Fruit fly (Drosophila melanogaster): ENCODE measurements around the gene CRMP.

The CRMP gene

DNA sequence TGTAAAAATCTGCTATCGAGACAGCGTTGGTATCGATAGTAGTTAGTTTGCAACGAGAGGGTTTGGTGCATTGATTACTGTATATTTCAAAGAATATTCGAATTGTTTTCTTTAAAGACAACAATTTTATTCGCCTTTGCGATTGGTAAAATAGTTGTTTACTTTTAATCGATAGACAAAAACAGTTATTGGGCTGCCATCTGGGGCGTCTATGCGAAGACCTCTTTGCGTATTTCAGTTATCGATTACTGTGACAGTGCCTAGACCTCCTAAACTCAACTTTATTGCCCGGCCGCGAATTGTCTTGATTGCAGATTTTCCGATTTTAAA, 42.2 kb downstream of the CRMP start, which contains the start of gene Atu (continued):
- no peak for TF ChIP-seq Sry-β (GFP tag; optimal IDR thresholded peaks at IDR 0.05)
- no peak for TF ChIP-seq tgo (GFP tag; IDR thresholded peaks at IDR 0.05)
- TF ChIP-seq pum (GFP tag; optimal IDR thresholded peaks at IDR 0.05), result no peak
- TF ChIP-seq Gsc (GFP tag; IDR thresholded peaks at IDR 0.05), result no peak
- no peak for TF ChIP-seq Kr (GFP tag; optimal IDR thresholded peaks at IDR 0.05)
- peak; percentile 58 for TF ChIP-seq CG30020 (tag; optimal IDR thresholded peaks at IDR 0.05)
- TF ChIP-seq org-1 (GFP tag; optimal IDR thresholded peaks at IDR 0.05), result no peak
- TF ChIP-seq CG4282 (GFP tag; optimal IDR thresholded peaks at IDR 0.05), result no peak
- peak; percentile 70 for TF ChIP-seq CG14710 (tag; optimal IDR thresholded peaks at IDR 0.05)
- TF ChIP-seq CG12299 (tag; optimal IDR thresholded peaks at IDR 0.05), result no peak
- no peak for TF ChIP-seq prd (optimal IDR thresholded peaks at IDR 0.05)
- TF ChIP-seq prd (GFP tag; IDR thresholded peaks at IDR 0.05), result peak; percentile 36; the same call in 1 of the 3 replicates
- no peak for TF ChIP-seq CG32772 (GFP tag; IDR thresholded peaks at IDR 0.05)
- no peak for TF ChIP-seq mam (GFP tag; optimal IDR thresholded peaks at IDR 0.05)
- TF ChIP-seq CG3995 (GFP tag; optimal IDR thresholded peaks at IDR 0.05), result peak; percentile 80
- TF ChIP-seq CTCF (GFP tag; optimal IDR thresholded peaks at IDR 0.05), result no peak
- no peak for TF ChIP-seq CG6683 (GFP tag; optimal IDR thresholded peaks at IDR 0.05)
- TF ChIP-seq corto (GFP tag; optimal IDR thresholded peaks at IDR 0.05), result no peak
- peak; percentile 71 for TF ChIP-seq CG15514 (GFP tag; optimal IDR thresholded peaks at IDR 0.05)
- peak; percentile 73; the same call in 1 of the 2 replicates for TF ChIP-seq ato (GFP tag; IDR thresholded peaks at IDR 0.05; ENCODE audit: partially characterized antibody)
- no peak for TF ChIP-seq Atf6 (GFP tag; IDR thresholded peaks at IDR 0.05)
- TF ChIP-seq stc (GFP tag; IDR thresholded peaks at IDR 0.05), result no peak
- peak; percentile 32 for TF ChIP-seq CG10979 (tag; optimal IDR thresholded peaks at IDR 0.05)
- TF ChIP-seq fu2 (GFP tag; optimal IDR thresholded peaks at IDR 0.05), result no peak
- TF ChIP-seq B-H1 (GFP tag; IDR thresholded peaks at IDR 0.05), result no peak
- no peak for TF ChIP-seq h (optimal IDR thresholded peaks at IDR 0.05)
- TF ChIP-seq gsb-n (tag; optimal IDR thresholded peaks at IDR 0.05), result no peak
- TF ChIP-seq ERR (GFP tag; optimal IDR thresholded peaks at IDR 0.05), result no peak
- no peak for TF ChIP-seq CG13296 (GFP tag; optimal IDR thresholded peaks at IDR 0.05)
- TF ChIP-seq onecut (GFP tag; IDR thresholded peaks at IDR 0.05), result peak; percentile 6; the same call in 1 of the 2 replicates
- no peak for TF ChIP-seq CG9609 (GFP tag; optimal IDR thresholded peaks at IDR 0.05)
- peak; percentile 89 for TF ChIP-seq CG2129 (GFP tag; IDR thresholded peaks at IDR 0.05; ENCODE audit: partially characterized antibody)
- peak; percentile 39 for TF ChIP-seq NC2β (GFP tag; optimal IDR thresholded peaks at IDR 0.05)
- TF ChIP-seq CG16813 (GFP tag; IDR thresholded peaks at IDR 0.05; ENCODE audit: partially characterized antibody), result peak; percentile 93
- peak; percentile 93 for TF ChIP-seq CG13287 (GFP tag; IDR thresholded peaks at IDR 0.05; ENCODE audit: partially characterized antibody)
- TF ChIP-seq CG5953 (GFP tag; IDR thresholded peaks at IDR 0.05), result no peak
- no peak for TF ChIP-seq Xrp1 (GFP tag; IDR thresholded peaks at IDR 0.05)
- TF ChIP-seq Dek (tag; optimal IDR thresholded peaks at IDR 0.05), result peak; percentile 13
- no peak for TF ChIP-seq CG15269 (tag; optimal IDR thresholded peaks at IDR 0.05)
- TF ChIP-seq lbe (GFP tag; optimal IDR thresholded peaks at IDR 0.05), result peak; percentile 54
- no peak for TF ChIP-seq CG10654 (GFP tag; optimal IDR thresholded peaks at IDR 0.05)
- TF ChIP-seq row (GFP tag; IDR thresholded peaks at IDR 0.05), result peak; percentile 62
- peak; percentile 33 for TF ChIP-seq D19A (tag; optimal IDR thresholded peaks at IDR 0.05)
- TF ChIP-seq CG3163 (GFP tag; optimal IDR thresholded peaks at IDR 0.05), result no peak
- no peak for TF ChIP-seq chm (GFP tag; IDR thresholded peaks at IDR 0.05)
- peak in 1 of 3 experiments; percentile 34 for TF ChIP-seq lola (GFP tag; optimal IDR thresholded peaks at IDR 0.05)
- no peak for TF ChIP-seq dimm (GFP tag; IDR thresholded peaks at IDR 0.05)
- no peak for TF ChIP-seq CG9876 (GFP tag; optimal IDR thresholded peaks at IDR 0.05)
- no peak for TF ChIP-seq wek (GFP tag; optimal IDR thresholded peaks at IDR 0.05)
- TF ChIP-seq CG7786 (GFP tag; optimal IDR thresholded peaks at IDR 0.05), result peak; percentile 55
- no peak for TF ChIP-seq gcm2 (GFP tag; optimal IDR thresholded peaks at IDR 0.05)
- no peak for TF ChIP-seq pros (GFP tag; optimal IDR thresholded peaks at IDR 0.05)
- TF ChIP-seq Opbp (GFP tag; IDR thresholded peaks at IDR 0.05; ENCODE audit: partially characterized antibody), result peak; percentile 91
